Worm (Caenorhabditis elegans) whole organism, mixed stage, embryonic: ENCODE data around the gene srx-130.

Experiments
- M03D4.4 ChIP-seq: sonication (generic microtip); optimal IDR thresholded peaks from 2 replicates; lab custom pipeline; 2017; ENCODE audit warnings: mild to moderate bottlenecking, missing genetic modification characterization, missing compliant biosample characterization
- bed-3 ChIP-seq: fragments of 200-800 bp; sonication (Bioruptor generic); optimal IDR thresholded peaks from 3 replicates; lab custom pipeline; 2018; ENCODE audit warnings: mild to moderate bottlenecking, missing genetic modification characterization, moderate library complexity, missing compliant biosample characterization
- ceh-39 ChIP-seq: fragments of 150-350 bp; optimal IDR thresholded peaks from 2 replicates; lab custom pipeline; 2014; ENCODE audit warnings: missing biosample characterization, missing genetic modification characterization
- ceh-43 ChIP-seq: fragments of 200-800 bp; sonication (Bioruptor generic); optimal IDR thresholded peaks from 2 replicates; lab custom pipeline; 2018; ENCODE audit warnings: mild to moderate bottlenecking, missing genetic modification characterization, moderate library complexity, missing compliant biosample characterization
- ces-1 ChIP-seq: fragments of 150-350 bp; optimal IDR thresholded peaks from 2 replicates; lab custom pipeline; 2014; ENCODE audit warnings: missing biosample characterization, missing genetic modification reagents, missing genetic modification characterization
- cnd-1 ChIP-seq: fragments of 200-800 bp; sonication (Bioruptor generic); optimal IDR thresholded peaks from 2 replicates; lab custom pipeline; 2018; ENCODE audit warnings: mild to moderate bottlenecking, missing genetic modification characterization, missing compliant biosample characterization
- drap-1 ChIP-seq: fragments of 200-800 bp; sonication (Bioruptor generic); optimal IDR thresholded peaks from 3 replicates; lab custom pipeline; 2018; ENCODE audit warnings: mild to moderate bottlenecking, missing genetic modification characterization, missing compliant biosample characterization
- elt-1 ChIP-seq: sonication (generic microtip); optimal IDR thresholded peaks from 2 replicates; lab custom pipeline; 2017; ENCODE audit warnings: missing genetic modification characterization, mild to moderate bottlenecking, missing compliant biosample characterization, antibody characterized with exemption, moderate library complexity, borderline replicate concordance; ENCODE audit not compliant: insufficient read depth
- elt-3 ChIP-seq: fragments of 150-350 bp; optimal IDR thresholded peaks from 2 replicates; lab custom pipeline; 2014; ENCODE audit warnings: missing biosample characterization, missing genetic modification characterization
- flh-1 ChIP-seq: fragments of 200-800 bp; sonication (Bioruptor generic); optimal IDR thresholded peaks from 2 replicates; lab custom pipeline; 2018; ENCODE audit warnings: mild to moderate bottlenecking, missing genetic modification characterization, moderate library complexity, missing compliant biosample characterization
- ham-2 ChIP-seq: fragments of 200-800 bp; sonication (Bioruptor generic); optimal IDR thresholded peaks from 2 replicates; lab custom pipeline; 2018; ENCODE audit warnings: mild to moderate bottlenecking, missing genetic modification characterization, missing compliant biosample characterization
- hlh-1 ChIP-seq: fragments of 150-350 bp; optimal IDR thresholded peaks from 2 replicates; lab custom pipeline; 2014; ENCODE audit warnings: missing biosample characterization, missing genetic modification reagents, missing genetic modification characterization
- lin-13 ChIP-seq: fragments of 150-350 bp; optimal IDR thresholded peaks from 2 replicates; lab custom pipeline; 2014; ENCODE audit warnings: missing biosample characterization, missing genetic modification characterization
- lin-32 ChIP-seq: fragments of 200-800 bp; sonication (Bioruptor generic); optimal IDR thresholded peaks from 2 replicates; lab custom pipeline; 2018; ENCODE audit warnings: mild to moderate bottlenecking, missing genetic modification characterization, missing compliant biosample characterization
- mab-5 ChIP-seq: fragments of 150-350 bp; optimal IDR thresholded peaks from 2 replicates; lab custom pipeline; 2014; ENCODE audit warnings: missing biosample characterization, missing genetic modification characterization
- mep-1 ChIP-seq: fragments of 150-350 bp; optimal IDR thresholded peaks from 2 replicates; lab custom pipeline; 2017; ENCODE audit warnings: missing biosample characterization, missing genetic modification reagents, missing genetic modification characterization, inconsistent platforms
- nhr-12 ChIP-seq: fragments of 150-350 bp; optimal IDR thresholded peaks from 2 replicates; lab custom pipeline; 2014; ENCODE audit warnings: missing biosample characterization, missing genetic modification characterization
- nhr-2 ChIP-seq: fragments of 150-350 bp; optimal IDR thresholded peaks from 2 replicates; lab custom pipeline; 2014; ENCODE audit warnings: missing biosample characterization, missing genetic modification characterization
- nhr-237 ChIP-seq: fragments of 150-350 bp; optimal IDR thresholded peaks from 2 replicates; lab custom pipeline; 2014; ENCODE audit warnings: missing biosample characterization, missing genetic modification characterization
- nhr-28 ChIP-seq: fragments of 150-350 bp; optimal IDR thresholded peaks from 2 replicates; lab custom pipeline; 2014; ENCODE audit warnings: missing biosample characterization, missing genetic modification characterization
- pha-4 ChIP-seq: fragments of 150-350 bp; optimal IDR thresholded peaks from 2 replicates; lab custom pipeline; 2018; ENCODE audit warnings: missing biosample characterization, missing genetic modification reagents, missing genetic modification characterization
- sem-2 ChIP-seq: fragments of 200-800 bp; sonication (Bioruptor generic); optimal IDR thresholded peaks from 2 replicates; lab custom pipeline; 2018; ENCODE audit warnings: mild to moderate bottlenecking, missing genetic modification characterization, missing compliant biosample characterization
- sptf-1 ChIP-seq: sonication (generic microtip); optimal IDR thresholded peaks from 2 replicates; lab custom pipeline; 2017; ENCODE audit warnings: mild to moderate bottlenecking, missing genetic modification characterization, moderate library complexity, missing compliant biosample characterization
- unc-120 ChIP-seq: sonication (generic microtip); optimal IDR thresholded peaks from 2 replicates; lab custom pipeline; 2017; ENCODE audit warnings: missing genetic modification characterization, missing compliant biosample characterization; ENCODE audit not compliant: poor library complexity, severe bottlenecking
- unc-39 ChIP-seq: fragments of 150-350 bp; optimal IDR thresholded peaks from 2 replicates; lab custom pipeline; 2014; ENCODE audit warnings: missing biosample characterization, missing genetic modification characterization
- unc-62 ChIP-seq: fragments of 150-350 bp; optimal IDR thresholded peaks from 2 replicates; lab custom pipeline; 2014; ENCODE audit warnings: missing biosample characterization, missing genetic modification reagents, missing genetic modification characterization
- zip-8 ChIP-seq: fragments of 150-350 bp; optimal IDR thresholded peaks from 2 replicates; lab custom pipeline; 2014; ENCODE audit warnings: missing biosample characterization, missing genetic modification characterization
- ztf-11 ChIP-seq: fragments of 150-350 bp; optimal IDR thresholded peaks from 2 replicates; lab custom pipeline; 2014; ENCODE audit warnings: missing biosample characterization, missing genetic modification characterization

srx-130 gene

DNA sequence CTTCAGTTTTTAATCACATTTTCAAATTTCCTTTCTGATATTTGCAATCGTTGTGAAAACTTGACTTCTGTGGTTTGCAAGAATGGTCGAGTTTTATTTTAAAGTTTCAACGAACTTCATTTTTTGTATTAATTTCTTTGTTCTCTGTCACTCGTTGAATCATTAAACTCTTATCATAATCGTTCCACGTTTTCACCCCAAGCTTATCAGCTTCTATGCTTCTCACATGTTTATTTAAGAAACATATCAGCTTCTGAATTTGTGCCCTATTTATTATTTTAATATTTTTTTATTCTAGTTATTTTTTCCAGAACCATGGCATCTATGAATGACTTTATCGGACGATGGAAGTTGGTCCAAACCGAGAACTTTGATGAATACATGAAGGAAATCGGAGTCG lies 36.0 kb downstream of the srx-130 start, which contains the start of gene lbp-7:
lbp-7 (plus strand) TSS at position 312 of the 400 bp plus-strand sequence.
- TF ChIP-seq ceh-39, result no peak
- TF ChIP-seq elt-1 (tag; lab: Kevin White, UChicago), result no peak
- TF ChIP-seq elt-3 (tag; lab: Kevin White, UChicago), result no peak
- TF ChIP-seq lin-13 (tag; lab: Kevin White, UChicago), result no peak
- no peak for TF ChIP-seq nhr-237 (tag; lab: Kevin White, UChicago)
- no peak for TF ChIP-seq pha-4
- no peak for TF ChIP-seq nhr-12
- no peak for TF ChIP-seq bed-3 (GFP tag; lab: Kevin White, UChicago)
- no peak for TF ChIP-seq ceh-43 (GFP tag; lab: Kevin White, UChicago)
- TF ChIP-seq sem-2 (GFP tag; lab: Kevin White, UChicago), result no peak
- no peak for TF ChIP-seq sptf-1 (tag; lab: Kevin White, UChicago)
- TF ChIP-seq unc-120 (tag; lab: Kevin White, UChicago), result no peak
- TF ChIP-seq M03D4.4 (tag; lab: Kevin White, UChicago), result no peak
- no peak for TF ChIP-seq mep-1 (tag; lab: Kevin White, UChicago)
- TF ChIP-seq ztf-11 (tag; lab: Kevin White, UChicago), result no peak
- TF ChIP-seq nhr-28, result no peak

ce11 chrV:13880163-13880562 lies 36.9 kb downstream of the srx-130 start:
- peak; percentile 3 for TF ChIP-seq hlh-1 (tag; lab: Kevin White, UChicago)
- TF ChIP-seq M03D4.4 (tag; lab: Kevin White, UChicago), result no peak

ce11 chrV:13880607-13881006 lies 37.4 kb downstream of the srx-130 start, which contains the start of gene T22G5.3:
TSS of gene T22G5.3 (plus strand) at chrV:13880907.
- no peak for TF ChIP-seq cnd-1 (tag; lab: Kevin White, UChicago)
- TF ChIP-seq ces-1 (GFP tag; lab: Kevin White, UChicago), result no peak
- no peak for TF ChIP-seq flh-1 (GFP tag; lab: Kevin White, UChicago)

DNA sequence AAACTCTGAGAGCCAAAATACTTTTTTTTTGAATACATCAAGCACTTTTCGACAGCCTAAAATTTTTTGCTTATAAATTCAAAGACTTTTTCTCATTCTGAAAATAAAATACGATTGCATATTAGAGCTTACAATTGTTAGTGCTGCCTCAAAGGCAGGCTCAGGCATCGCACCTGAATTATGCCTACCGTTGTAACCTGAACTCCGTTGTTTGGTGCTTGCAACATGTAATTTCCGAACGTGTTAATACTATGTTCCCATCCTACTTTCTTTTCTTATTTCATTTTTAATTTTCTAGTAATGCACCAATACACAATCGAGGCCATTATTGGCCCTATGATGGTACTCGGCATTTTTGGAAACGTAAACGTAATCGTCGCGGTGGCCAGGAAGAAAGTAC lies 44.1 kb downstream of the srx-130 start, which contains the start of gene srsx-19:
srsx-19 (plus strand) TSS at position 301 of the 400 bp plus-strand sequence.
- no peak for TF ChIP-seq hlh-1 (tag; lab: Kevin White, UChicago)
- no peak for TF ChIP-seq nhr-2 (tag; lab: Kevin White, UChicago)
- no peak for TF ChIP-seq unc-39 (tag; lab: Kevin White, UChicago)
- no peak for TF ChIP-seq elt-3 (tag; lab: Kevin White, UChicago)
- TF ChIP-seq bed-3 (GFP tag; lab: Kevin White, UChicago), result no peak
- TF ChIP-seq unc-62 (GFP tag; lab: Kevin White, UChicago), result no peak

- no peak for TF ChIP-seq mab-5 (tag; lab: Kevin White, UChicago)
- TF ChIP-seq bed-3 (GFP tag; lab: Kevin White, UChicago), result no peak
- TF ChIP-seq sem-2 (GFP tag; lab: Kevin White, UChicago), result no peak
Measured at ce11 chrV:13889516-13889915, 46.3 kb downstream of the srx-130 start, which contains the start of gene spp-12. TSS of gene spp-12 (plus strand) at chrV:13889816.

ce11 chrV:13890473-13890872 lies 47.2 kb downstream of the srx-130 start, which contains the start of gene lbp-8:
TSS of gene lbp-8 (plus strand) at chrV:13890773.
- no peak for TF ChIP-seq unc-120 (tag; lab: Kevin White, UChicago)
- TF ChIP-seq mep-1 (tag; lab: Kevin White, UChicago), result no peak
- TF ChIP-seq nhr-28, result no peak
- TF ChIP-seq ham-2, result no peak
- TF ChIP-seq zip-8, result no peak
- no peak for TF ChIP-seq nhr-12
- TF ChIP-seq ces-1 (GFP tag; lab: Kevin White, UChicago), result no peak
- no peak for TF ChIP-seq drap-1 (GFP tag; lab: Kevin White, UChicago)
- TF ChIP-seq sem-2 (GFP tag; lab: Kevin White, UChicago), result no peak
- no peak for TF ChIP-seq lin-32 (GFP tag; lab: Kevin White, UChicago)
